Worm (Caenorhabditis elegans) whole organism, early embryonic: Measurements from ENCODE around the gene F20G2.1.

ENCODE experiments used
- F13C5.2 ChIP-seq: sonication (generic microtip); optimal IDR thresholded peaks from 2 replicates; lab custom pipeline; 2017; ENCODE audit warnings: mild to moderate bottlenecking, missing genetic modification characterization, inconsistent platforms, missing compliant biosample characterization
- ama-1 ChIP-seq: fragments of 150-350 bp; optimal IDR thresholded peaks from 2 replicates; lab custom pipeline; 2014
- flt-1 ChIP-seq: fragments of 200-800 bp; sonication (Bioruptor generic); IDR thresholded peaks from 2 replicates; pipeline ENCODE4 v1.3.6; 2022; ENCODE audit warnings: missing genetic modification characterization, missing compliant biosample characterization
- hmg-4 ChIP-seq: fragments of 200-800 bp; sonication (Bioruptor generic); optimal IDR thresholded peaks from 2 replicates; lab custom pipeline; 2018; ENCODE audit warnings: mild to moderate bottlenecking, missing genetic modification characterization, missing compliant biosample characterization
- scrt-1 ChIP-seq: fragments of 200-800 bp; sonication (Bioruptor generic); IDR thresholded peaks from 2 replicates; pipeline ENCODE4 v1.3.6; 2022; ENCODE audit warnings: missing genetic modification characterization, missing compliant biosample characterization
- sea-1 ChIP-seq: fragments of 200-800 bp; sonication (Bioruptor generic); conservative IDR thresholded peaks from 2 replicates; pipeline ENCODE4 v1.3.6; 2022; ENCODE audit warnings: missing genetic modification characterization, missing compliant biosample characterization
- tbx-37 ChIP-seq: fragments of 200-800 bp; sonication (Bioruptor generic); conservative IDR thresholded peaks from 2 replicates; pipeline ENCODE4 v1.3.6; 2022; ENCODE audit warnings: missing genetic modification reagents, missing genetic modification characterization, missing compliant biosample characterization

DNA sequence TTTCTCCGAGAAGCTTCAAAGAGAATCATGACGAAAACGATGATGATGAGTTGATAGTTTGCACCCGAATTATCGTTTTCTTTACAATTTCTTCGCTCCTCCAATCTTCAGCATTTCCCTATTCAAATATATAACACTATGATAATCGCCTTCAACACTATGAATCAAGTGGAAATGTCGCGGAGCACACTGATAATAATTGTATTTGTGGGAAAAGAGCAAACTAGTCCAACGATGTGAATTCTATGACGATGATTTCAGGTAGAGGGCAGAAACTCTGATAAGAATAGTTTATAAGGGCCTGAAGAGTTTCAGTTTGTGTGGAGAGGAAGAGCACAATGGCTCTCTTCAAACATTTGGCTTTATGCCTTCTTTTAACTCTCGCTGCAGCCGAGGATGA, 36.9 kb downstream of the F20G2.1 start, which contains the start of gene T01D3.6:
- no peak for TF ChIP-seq F13C5.2 (tag; lab: Kevin White, UChicago)
- TF ChIP-seq tbx-37 (GFP tag; lab: Robert Waterston, UW) = no peak
- no peak for TF ChIP-seq sea-1 (GFP tag; lab: Robert Waterston, UW)
- TF ChIP-seq ama-1 (lab: Kevin White, UChicago) = no peak
- TF ChIP-seq hmg-4 (GFP tag; lab: Kevin White, UChicago) = no peak
- TF ChIP-seq flt-1 = no peak
- no peak for TF ChIP-seq scrt-1 (GFP tag; lab: Robert Waterston, UW)
